Fruit fly (Drosophila melanogaster) whole organism, wandering third instar larva: ENCODE measurements around the gene CG42814.

Experiments used
- Abd-B ChIP-seq: fragments of >200 bp; optimal IDR thresholded peaks from 2 replicates; lab custom pipeline; 2017; ENCODE audit warnings: missing biosample characterization, missing genetic modification characterization
- CG32264 ChIP-seq: fragments of 200-800 bp; sonication (Bioruptor generic); optimal IDR thresholded peaks from 2 replicates; lab custom pipeline; 2016; ENCODE audit warnings: missing biosample characterization, missing genetic modification characterization
- CG9705 ChIP-seq: fragments of 200-800 bp; sonication (Bioruptor generic); optimal IDR thresholded peaks from 2 replicates; lab custom pipeline; 2018; ENCODE audit warnings: missing biosample characterization, mild to moderate bottlenecking, missing genetic modification characterization
- CrebA ChIP-seq: fragments of 200-800 bp; sonication (Bioruptor generic); optimal IDR thresholded peaks from 2 replicates; lab custom pipeline; 2016; ENCODE audit warnings: missing biosample characterization, mild to moderate bottlenecking, missing genetic modification characterization, borderline replicate concordance
- Dfd ChIP-seq: fragments of >200 bp; optimal IDR thresholded peaks from 2 replicates; lab custom pipeline; 2017; ENCODE audit warnings: missing biosample characterization, missing genetic modification characterization
- Dif ChIP-seq: fragments of 200-275, 200-300 bp; sonication (Bioruptor generic); optimal IDR thresholded peaks from 2 replicates; lab custom pipeline; 2018; ENCODE audit warnings: missing biosample characterization, missing genetic modification characterization; ENCODE audit not compliant: partially characterized antibody
- GATAd ChIP-seq: sonication (Bioruptor generic); optimal IDR thresholded peaks from 2 replicates; lab custom pipeline; 2016; ENCODE audit warnings: missing biosample characterization, missing genetic modification characterization
- HLH106 ChIP-seq: fragments of 200-800 bp; optimal IDR thresholded peaks from 3 replicates; lab custom pipeline; 2019; ENCODE audit warnings: missing biosample characterization, mild to moderate bottlenecking, missing genetic modification characterization, moderate library complexity
- Hnf4 ChIP-seq: fragments of 200-800 bp; sonication (Bioruptor generic); optimal IDR thresholded peaks from 2 replicates; lab custom pipeline; 2016; ENCODE audit warnings: missing biosample characterization, mild to moderate bottlenecking, missing genetic modification characterization
- Hr78 ChIP-seq: fragments of >200 bp; optimal IDR thresholded peaks from 2 replicates; lab custom pipeline; 2017; ENCODE audit warnings: missing biosample characterization, missing genetic modification characterization
- Hr83 ChIP-seq: fragments of 200-300 bp; sonication (Bioruptor generic); optimal IDR thresholded peaks from 2 replicates; lab custom pipeline; 2016; ENCODE audit warnings: missing biosample characterization, mild to moderate bottlenecking, missing genetic modification characterization, moderate library complexity; ENCODE audit not compliant: poor library complexity, severe bottlenecking
- Jra ChIP-seq: sonication (Bioruptor generic); optimal IDR thresholded peaks from 2 replicates; lab custom pipeline; 2016; ENCODE audit warnings: missing biosample characterization, missing genetic modification characterization
- Mio ChIP-seq: sonication (Bioruptor generic); optimal IDR thresholded peaks from 2 replicates; lab custom pipeline; 2016; ENCODE audit warnings: missing biosample characterization, missing genetic modification characterization
- Myc ChIP-seq: fragments of >200 bp; optimal IDR thresholded peaks from 2 replicates; lab custom pipeline; 2017
- N ChIP-seq: fragments of >200 bp; optimal IDR thresholded peaks from 2 replicates; lab custom pipeline; 2018; ENCODE audit warnings: missing biosample characterization, missing external identifiers, missing genetic modification characterization
- OdsH ChIP-seq: fragments of 200-800 bp; sonication (Bioruptor generic); optimal IDR thresholded peaks from 2 replicates; lab custom pipeline; 2016; ENCODE audit warnings: missing biosample characterization, mild to moderate bottlenecking, missing genetic modification characterization
- Rel ChIP-seq, 2 experiments: fragments of 200-800 bp; sonication (Bioruptor generic) in 1 of 2; optimal IDR thresholded peaks; 2 replicates in 1 of 2; 3 replicates in 1 of 2; lab custom pipeline; 2016 to 2019; ENCODE audit warnings: mild to moderate bottlenecking in 2 of 2, missing biosample characterization in 2 of 2, missing genetic modification characterization in 2 of 2, moderate library complexity in 1 of 2
- Sp1 ChIP-seq: fragments of 200-800 bp; sonication (Bioruptor generic); optimal IDR thresholded peaks from 3 replicates; lab custom pipeline; 2019; ENCODE audit warnings: missing biosample characterization, mild to moderate bottlenecking, missing genetic modification characterization, moderate library complexity
- Vsx2 ChIP-seq: fragments of 200-300, 225-300 bp; sonication (Bioruptor generic); optimal IDR thresholded peaks from 2 replicates; lab custom pipeline; 2018; ENCODE audit warnings: missing biosample characterization, missing genetic modification characterization; ENCODE audit not compliant: partially characterized antibody
- br ChIP-seq: fragments of 200-800 bp; sonication (Bioruptor generic); optimal IDR thresholded peaks from 2 replicates; lab custom pipeline; 2016; ENCODE audit warnings: missing biosample characterization, missing genetic modification characterization
- brk ChIP-seq: fragments of 200-800 bp; sonication (Bioruptor generic); optimal IDR thresholded peaks from 2 replicates; lab custom pipeline; 2016; ENCODE audit warnings: missing biosample characterization, mild to moderate bottlenecking, missing genetic modification characterization
- dl ChIP-seq, 2 experiments: fragments of 175-275, 200-275 bp in 1 of 2; fragments of 200-275 bp in 1 of 2; sonication (Bioruptor generic); optimal IDR thresholded peaks; lab custom pipeline; 2018; ENCODE audit warnings: mild to moderate bottlenecking in 2 of 2, missing biosample characterization in 2 of 2, missing genetic modification characterization in 2 of 2, moderate library complexity in 2 of 2; ENCODE audit not compliant: partially characterized antibody in 2 of 2, insufficient read depth in 1 of 2
- dmrt93B ChIP-seq: fragments of 200-800 bp; sonication (Bioruptor generic); optimal IDR thresholded peaks from 2 replicates; lab custom pipeline; 2018; ENCODE audit warnings: missing biosample characterization, mild to moderate bottlenecking, missing genetic modification characterization
- dsf ChIP-seq: sonication (Bioruptor generic); optimal IDR thresholded peaks from 2 replicates; lab custom pipeline; 2016; ENCODE audit warnings: missing biosample characterization, missing genetic modification characterization, borderline replicate concordance
- ey ChIP-seq: fragments of 200-800 bp; sonication (Bioruptor generic); optimal IDR thresholded peaks from 2 replicates; lab custom pipeline; 2016; ENCODE audit warnings: missing biosample characterization, missing genetic modification characterization
- foxo ChIP-seq, 2 experiments: fragments of 200-800 bp; sonication (Bioruptor generic); optimal IDR thresholded peaks; 2 replicates in 1 of 2; 3 replicates in 1 of 2; lab custom pipeline; 2016 to 2017; ENCODE audit warnings: missing biosample characterization in 2 of 2, missing genetic modification characterization in 2 of 2
- fru ChIP-seq: fragments of 200-800 bp; sonication (Bioruptor generic); optimal IDR thresholded peaks from 3 replicates; lab custom pipeline; 2016; ENCODE audit warnings: missing biosample characterization, mild to moderate bottlenecking, missing genetic modification characterization
- h ChIP-seq: fragments of 200-800 bp; sonication (Bioruptor generic); optimal IDR thresholded peaks from 3 replicates; lab custom pipeline; 2016; ENCODE audit warnings: missing biosample characterization, mild to moderate bottlenecking, missing genetic modification characterization
- jim ChIP-seq: fragments of 175-275, 200-325 bp; sonication (Bioruptor generic); optimal IDR thresholded peaks from 2 replicates; lab custom pipeline; 2016; ENCODE audit warnings: missing biosample characterization, mild to moderate bottlenecking, missing genetic modification characterization
- lola ChIP-seq: fragments of >200 bp; optimal IDR thresholded peaks from 2 replicates; lab custom pipeline; 2017; ENCODE audit warnings: missing biosample characterization, missing genetic modification characterization
- pan ChIP-seq: fragments of >200 bp; optimal IDR thresholded peaks from 2 replicates; lab custom pipeline; 2017
- psq ChIP-seq: fragments of 200-800 bp; sonication (Bioruptor generic); optimal IDR thresholded peaks from 3 replicates; lab custom pipeline; 2017; ENCODE audit warnings: missing biosample characterization, mild to moderate bottlenecking, missing genetic modification characterization, moderate library complexity
- rgr ChIP-seq: fragments of 200-800 bp; sonication (Bioruptor generic); optimal IDR thresholded peaks from 3 replicates; lab custom pipeline; 2016; ENCODE audit warnings: missing biosample characterization, mild to moderate bottlenecking, missing genetic modification characterization
- sage ChIP-seq: fragments of 200-800 bp; sonication (Bioruptor generic); optimal IDR thresholded peaks from 2 replicates; lab custom pipeline; 2016; ENCODE audit warnings: missing biosample characterization, mild to moderate bottlenecking, missing genetic modification characterization
- sv ChIP-seq: fragments of 200-800 bp; sonication (Bioruptor generic); optimal IDR thresholded peaks from 3 replicates; lab custom pipeline; 2016; ENCODE audit warnings: missing biosample characterization, missing genetic modification characterization
- tai ChIP-seq: sonication (Bioruptor generic); optimal IDR thresholded peaks from 2 replicates; lab custom pipeline; 2016; ENCODE audit warnings: missing biosample characterization, missing genetic modification characterization
- usp ChIP-seq: fragments of >200 bp; optimal IDR thresholded peaks from 2 replicates; lab custom pipeline; 2017; ENCODE audit warnings: missing biosample characterization, missing genetic modification characterization
- woc ChIP-seq: sonication (Bioruptor generic); optimal IDR thresholded peaks from 2 replicates; lab custom pipeline; 2016; ENCODE audit warnings: missing biosample characterization, mild to moderate bottlenecking, missing genetic modification characterization

Gene CG42814

dm6 chr3R:27229368-27229767 lies at the start of gene CG42814:
TSS of gene CG42814 (minus strand) at chr3R:27229468.
- TF ChIP-seq Hr83 (GFP tag; lab: Kevin White, UChicago) (no peak), Hr78 (GFP tag; lab: Kevin White, UChicago) (no peak), dl (GFP tag; optimal IDR thresholded peaks at IDR 0.05; lab: Kevin White, UChicago; ENCODE audit: insufficient read depth in 1 of 2, partially characterized antibody in 2 of 2) (no peak), dmrt93B (GFP tag; lab: Kevin White, UChicago) (no peak), fru (GFP tag; lab: Kevin White, UChicago) (no peak), tai (GFP tag; lab: Kevin White, UChicago) (no peak), sage (GFP tag; lab: Kevin White, UChicago) (no peak), N (GFP tag; lab: Kevin White, UChicago) (no peak), Myc (lab: Kevin White, UChicago) (no peak), usp (GFP tag; lab: Kevin White, UChicago) (no peak), Vsx2 (GFP tag; lab: Kevin White, UChicago) (no peak), Hnf4 (no peak), sv (GFP tag; lab: Kevin White, UChicago) (no peak), rgr (no peak), foxo (GFP tag; optimal IDR thresholded peaks at IDR 0.05; lab: Kevin White, UChicago) (no peak), CG32264 (GFP tag; lab: Kevin White, UChicago) (no peak), pan (lab: Kevin White, UChicago) (no peak), CrebA (GFP tag; lab: Kevin White, UChicago) (no peak), jim (GFP tag; lab: Kevin White, UChicago) (no peak), woc (GFP tag; lab: Kevin White, UChicago) (no peak)
- TF ChIP-seq, all 38 proteins: peak for 0

dm6 chr3R:27274533-27275447 lies 45.5 kb upstream of the CG42814 start, which contains the start of gene CG5938:
TSS of gene CG5938 (plus strand) at chr3R:27274794.
- TF ChIP-seq ey: no peak
- peak; percentile 35 for TF ChIP-seq jim (GFP tag; lab: Kevin White, UChicago)
- no peak for TF ChIP-seq N (GFP tag; lab: Kevin White, UChicago)
- peak in 1 of 2 experiments; percentile 21 for TF ChIP-seq foxo (GFP tag; optimal IDR thresholded peaks at IDR 0.05; lab: Kevin White, UChicago)
- TF ChIP-seq CrebA (GFP tag; lab: Kevin White, UChicago): no peak
- no peak for TF ChIP-seq Myc (lab: Kevin White, UChicago)
- peak; percentile 30 for TF ChIP-seq Hnf4
- no peak for TF ChIP-seq dsf
- TF ChIP-seq usp (GFP tag; lab: Kevin White, UChicago): no peak
- TF ChIP-seq Vsx2 (GFP tag; lab: Kevin White, UChicago): no peak
- TF ChIP-seq Abd-B (GFP tag; lab: Kevin White, UChicago): no peak
- peak; percentile 55 for TF ChIP-seq HLH106 (tag; lab: Kevin White, UChicago)
- TF ChIP-seq Rel (GFP tag; optimal IDR thresholded peaks at IDR 0.05; lab: Kevin White, UChicago): no peak
- TF ChIP-seq Rel (tag; optimal IDR thresholded peaks at IDR 0.05; lab: Kevin White, UChicago): peak; percentile 94
- TF ChIP-seq sage (GFP tag; lab: Kevin White, UChicago): no peak
- TF ChIP-seq brk (GFP tag; lab: Kevin White, UChicago): no peak
- TF ChIP-seq CG32264 (GFP tag; lab: Kevin White, UChicago): no peak
- TF ChIP-seq Mio (GFP tag; lab: Kevin White, UChicago): no peak
- no peak for TF ChIP-seq GATAd (GFP tag; lab: Kevin White, UChicago)
- TF ChIP-seq dl (GFP tag; optimal IDR thresholded peaks at IDR 0.05; lab: Kevin White, UChicago; ENCODE audit: insufficient read depth in 1 of 2, partially characterized antibody in 2 of 2): no peak
- no peak for TF ChIP-seq tai (GFP tag; lab: Kevin White, UChicago)
- no peak for TF ChIP-seq dmrt93B (GFP tag; lab: Kevin White, UChicago)
- no peak for TF ChIP-seq psq (GFP tag; lab: Kevin White, UChicago)
- no peak for TF ChIP-seq woc (GFP tag; lab: Kevin White, UChicago)
- no peak for TF ChIP-seq Dif (GFP tag; lab: Kevin White, UChicago)
- peak; percentile 23 for TF ChIP-seq Jra (GFP tag; lab: Kevin White, UChicago)
- peak; percentile 31 for TF ChIP-seq h (GFP tag; lab: Kevin White, UChicago)
- TF ChIP-seq pan (lab: Kevin White, UChicago): no peak
- peak; percentile 49 for TF ChIP-seq Hr83 (GFP tag; lab: Kevin White, UChicago)
- no peak for TF ChIP-seq fru (GFP tag; lab: Kevin White, UChicago)
- TF ChIP-seq Dfd (GFP tag; lab: Kevin White, UChicago): no peak
- TF ChIP-seq Sp1 (GFP tag; lab: Kevin White, UChicago): peak; percentile 15
- TF ChIP-seq rgr: peak; percentile 29
- TF ChIP-seq Hr78 (GFP tag; lab: Kevin White, UChicago): no peak
- no peak for TF ChIP-seq CG9705
- TF ChIP-seq br: peak; percentile 14
- TF ChIP-seq OdsH (GFP tag; lab: Kevin White, UChicago): no peak
- TF ChIP-seq sv (GFP tag; lab: Kevin White, UChicago): peak; percentile 40
- no peak for TF ChIP-seq lola
